Fruit fly (Drosophila melanogaster): Measurements from ENCODE around the gene CG3164.
A peak's percentile ranks its signal among the peaks of the same experiment; 100 is the strongest.

The CG3164 gene

dm6 chr2L:81198-81597, 49.4 kb downstream of the CG3164 start (continued):
- TF ChIP-seq lab (GFP tag; optimal IDR thresholded peaks at IDR 0.05) (peak; percentile 84), Hey (tag; optimal IDR thresholded peaks at IDR 0.05) (no peak), sd (tag; optimal IDR thresholded peaks at IDR 0.05) (peak; percentile 25), CG12769 (tag; optimal IDR thresholded peaks at IDR 0.05) (peak; percentile 35), scrt (GFP tag; optimal IDR thresholded peaks at IDR 0.05) (peak; percentile 37), CG13624 (GFP tag; optimal IDR thresholded peaks at IDR 0.05) (no peak), Lhr (GFP tag; optimal IDR thresholded peaks at IDR 0.05) (peak; percentile 25), CG6272 (GFP tag; IDR thresholded peaks at IDR 0.05) (no peak), ap (GFP tag; IDR thresholded peaks at IDR 0.05) (no peak), ro (GFP tag; IDR thresholded peaks at IDR 0.05) (no peak), CG9876 (GFP tag; optimal IDR thresholded peaks at IDR 0.05) (no peak), gem (tag; optimal IDR thresholded peaks at IDR 0.05) (peak; percentile 22), Vsx1 (GFP tag; optimal IDR thresholded peaks at IDR 0.05) (peak; percentile 65), psq (GFP tag; optimal IDR thresholded peaks at IDR 0.05) (no peak), cwo (GFP tag; optimal IDR thresholded peaks at IDR 0.05) (peak; percentile 29), CG15514 (GFP tag; optimal IDR thresholded peaks at IDR 0.05) (peak; percentile 62), Pdp1 (GFP tag; optimal IDR thresholded peaks at IDR 0.05) (peak in 1 of 2 experiments; percentile 42), Fer3 (tag; optimal IDR thresholded peaks at IDR 0.05) (peak; percentile 45), shn (GFP tag; optimal IDR thresholded peaks at IDR 0.05) (no peak), CG30431 (GFP tag; optimal IDR thresholded peaks at IDR 0.05) (no peak), CG12104 (GFP tag; optimal IDR thresholded peaks at IDR 0.05) (peak; percentile 7), PHDP (tag; optimal IDR thresholded peaks at IDR 0.05) (peak; percentile 55), CG32772 (GFP tag; IDR thresholded peaks at IDR 0.05) (no peak), CG17829 (tag; optimal IDR thresholded peaks at IDR 0.05) (no peak), Nf-YA (GFP tag; IDR thresholded peaks at IDR 0.05) (peak; percentile 54; the same call in 1 of the 2 replicates), tap (tag; optimal IDR thresholded peaks at IDR 0.05) (peak; percentile 20), sc (optimal IDR thresholded peaks at IDR 0.05) (no peak), sc (GFP tag; optimal IDR thresholded peaks at IDR 0.05) (no peak), Hr51 (GFP tag; optimal IDR thresholded peaks at IDR 0.05) (peak in 1 of 2 experiments; percentile 10), CG10274 (GFP tag; optimal IDR thresholded peaks at IDR 0.05) (peak; percentile 19), mirr (GFP tag; optimal IDR thresholded peaks at IDR 0.05) (peak; percentile 19), CG4707 (GFP tag; optimal IDR thresholded peaks at IDR 0.05) (peak; percentile 35), CG15011 (GFP tag; optimal IDR thresholded peaks at IDR 0.05) (peak; percentile 28), CG6175 (GFP tag; IDR thresholded peaks at IDR 0.05) (0 out of 3 replicates have a peak, but pooled peaks have one; percentile 29), crol (GFP tag; IDR thresholded peaks at IDR 0.05) (no peak), CG11560 (tag; IDR thresholded peaks at IDR 0.05) (no peak), CoRest (tag; optimal IDR thresholded peaks at IDR 0.05) (no peak), CG12942 (GFP tag; optimal IDR thresholded peaks at IDR 0.05) (no peak), sens-2 (GFP tag; IDR thresholded peaks at IDR 0.05) (no peak), ATbp (GFP tag; optimal IDR thresholded peaks at IDR 0.05) (peak; percentile 88), sug (tag; optimal IDR thresholded peaks at IDR 0.05) (no peak), CG12236 (GFP tag; optimal IDR thresholded peaks at IDR 0.05) (no peak), CG14050 (GFP tag; IDR thresholded peaks at IDR 0.05) (no peak), Eip74EF (GFP tag; optimal IDR thresholded peaks at IDR 0.05) (peak in 1 of 2 experiments; percentile 46), CG3838 (GFP tag; optimal IDR thresholded peaks at IDR 0.05) (no peak), Trl (optimal IDR thresholded peaks at IDR 0.05) (no peak), Trl (GFP tag; optimal IDR thresholded peaks at IDR 0.05) (peak; percentile 1), HLH54F (GFP tag; optimal IDR thresholded peaks at IDR 0.05) (no peak), CG18619 (GFP tag; optimal IDR thresholded peaks at IDR 0.05) (peak; percentile 28), Sox102F (GFP tag; optimal IDR thresholded peaks at IDR 0.05) (peak; percentile 28), CrebB (tag; optimal IDR thresholded peaks at IDR 0.05) (peak; percentile 55)

All from whole organism, embryonic.